Worm (Caenorhabditis elegans) whole organism, midembryonic: ENCODE data around the gene clec-168.

Source experiments
- cog-1 ChIP-seq: sonication (generic microtip); optimal IDR thresholded peaks from 2 replicates; lab custom pipeline; 2016; ENCODE audit warnings: missing genetic modification characterization, missing compliant biosample characterization
- ref-1 ChIP-seq: fragments of 200-800 bp; sonication (Bioruptor generic); conservative IDR thresholded peaks from 2 replicates; pipeline ENCODE4 v1.3.6; 2022; ENCODE audit warnings: missing genetic modification reagents, missing genetic modification characterization, missing compliant biosample characterization
- ztf-29 ChIP-seq: fragments of 200-800 bp; sonication (Bioruptor generic); IDR thresholded peaks from 2 replicates; pipeline ENCODE4 v1.3.6; 2022; ENCODE audit warnings: missing genetic modification reagents, missing genetic modification characterization, missing compliant biosample characterization

ce11 chrIV:1221167-1221566 is 35.6 kb upstream of the clec-168 start, which contains the start of gene W09G12.10:
- TF ChIP-seq ztf-29 (no peak), cog-1 (tag; lab: Kevin White, UChicago) (no peak), ref-1 (GFP tag; lab: Robert Waterston, UW) (no peak)
